Fruit fly (Drosophila melanogaster): ENCODE data around the gene CG7916.

The CG7916 gene

DNA sequence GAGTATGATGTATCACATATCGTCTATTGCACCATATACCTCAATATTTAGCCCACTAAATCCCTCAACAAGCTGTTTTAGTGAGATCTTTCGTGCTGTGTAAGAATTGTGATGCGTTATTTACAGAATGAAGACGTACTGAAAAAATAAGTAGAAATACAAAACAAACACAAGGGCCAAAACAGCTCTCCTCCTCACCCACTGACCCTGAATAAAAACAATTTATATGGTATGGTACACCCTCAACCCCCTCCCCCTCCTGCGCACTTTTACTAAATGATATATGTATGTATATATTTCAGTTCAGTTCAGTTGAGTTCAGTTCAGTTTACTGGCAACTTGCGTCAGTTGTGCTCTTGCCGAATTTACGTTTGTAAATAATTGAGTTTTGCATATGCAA, 26.6 kb downstream of the CG7916 start:
- TF ChIP-seq CG15710 (tag; optimal IDR thresholded peaks at IDR 0.05) (no peak), CG9948 (tag; optimal IDR thresholded peaks at IDR 0.05) (no peak)

DNA sequence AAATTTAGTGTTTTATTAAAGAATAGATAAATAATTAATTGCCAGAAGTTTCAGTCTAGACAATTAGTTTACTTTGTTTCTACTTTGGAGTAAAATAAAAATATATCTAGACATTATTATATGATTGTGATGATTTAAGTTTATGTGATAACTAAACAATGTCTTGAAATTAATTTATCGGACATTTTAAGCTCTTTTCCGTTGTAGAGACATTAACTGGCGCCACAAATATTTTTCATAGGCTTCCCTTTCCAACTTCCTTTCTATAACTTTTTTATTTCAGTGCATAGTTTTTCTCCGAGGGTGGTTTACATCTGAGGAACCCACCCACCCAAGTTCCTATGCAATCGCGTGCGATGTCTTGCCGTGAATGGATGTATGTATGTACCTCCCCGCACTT, 30.1 kb downstream of the CG7916 start:
- TF ChIP-seq CG10348 (GFP tag; IDR thresholded peaks at IDR 0.05), result no peak
- TF ChIP-seq CG14655 (GFP tag; optimal IDR thresholded peaks at IDR 0.05), result no peak
- no peak for TF ChIP-seq CG9948 (tag; optimal IDR thresholded peaks at IDR 0.05)
- TF ChIP-seq gl (tag; optimal IDR thresholded peaks at IDR 0.05), result no peak
- TF ChIP-seq CG34367 (tag; optimal IDR thresholded peaks at IDR 0.05), result no peak

DNA sequence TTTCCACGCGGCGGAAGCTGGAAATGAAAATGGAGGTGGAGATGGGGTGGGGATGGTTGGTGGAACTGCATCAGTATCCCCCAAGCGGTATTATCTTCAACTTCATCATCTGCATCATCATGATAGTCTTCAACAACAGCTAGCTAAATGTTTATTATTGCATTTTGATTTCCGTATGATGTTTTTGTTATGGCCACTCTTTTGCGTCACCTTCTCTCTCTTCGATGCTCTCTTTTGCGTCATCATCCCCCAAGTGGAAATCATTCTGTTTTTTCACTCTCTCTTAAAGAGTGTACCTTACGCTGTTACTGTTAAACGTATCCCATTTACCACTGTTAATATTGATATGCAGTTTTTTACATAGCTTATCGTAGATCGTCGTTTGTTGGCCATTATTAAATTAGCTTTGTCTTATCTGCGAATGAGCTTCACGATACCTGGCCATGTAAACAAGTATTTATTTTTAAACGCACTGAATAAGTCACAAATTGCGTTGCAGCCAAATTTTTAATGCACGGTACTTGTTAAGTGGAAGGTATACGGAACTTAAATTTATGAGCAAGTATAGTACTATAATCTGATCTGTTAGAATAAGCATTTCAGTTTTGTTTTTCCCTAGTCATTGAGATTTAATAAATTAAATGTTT, 31.5 kb downstream of the CG7916 start:
- TF ChIP-seq CG15710 (tag; optimal IDR thresholded peaks at IDR 0.05) (no peak), CG32121 (GFP tag; IDR thresholded peaks at IDR 0.05) (no peak), CG4496 (GFP tag; IDR thresholded peaks at IDR 0.05) (no peak), CG10348 (GFP tag; IDR thresholded peaks at IDR 0.05) (no peak), Pif1A (GFP tag; optimal IDR thresholded peaks at IDR 0.05) (no peak), CG8301 (tag; optimal IDR thresholded peaks at IDR 0.05) (no peak), Pif1B (GFP tag; optimal IDR thresholded peaks at IDR 0.05) (no peak), fd96Ca (GFP tag; IDR thresholded peaks at IDR 0.05) (no peak), Snoo (tag; optimal IDR thresholded peaks at IDR 0.05) (no peak)

DNA sequence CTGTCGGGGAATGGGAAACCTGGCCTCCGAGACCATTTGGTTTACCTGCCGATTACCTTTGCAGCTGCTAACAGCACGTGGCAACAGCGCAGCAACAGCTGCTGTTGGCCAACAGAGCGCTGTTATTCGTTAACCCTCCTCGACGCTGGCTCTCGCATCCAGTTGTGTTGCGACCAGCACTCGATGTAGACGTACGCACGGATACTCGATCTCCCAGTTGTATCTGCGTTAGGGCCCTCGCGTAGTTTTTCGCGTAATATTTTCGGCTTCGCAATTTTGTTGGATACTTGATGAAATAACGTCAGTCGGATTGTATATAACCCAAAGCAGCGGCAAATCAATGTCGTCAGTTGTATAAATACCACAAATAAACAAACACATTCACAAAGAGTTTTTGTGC, 32.2 kb downstream of the CG7916 start:
- TF ChIP-seq gl (tag; optimal IDR thresholded peaks at IDR 0.05) (no peak), CG9948 (tag; optimal IDR thresholded peaks at IDR 0.05) (no peak), CG4496 (GFP tag; IDR thresholded peaks at IDR 0.05) (peak; percentile 72), Snoo (tag; optimal IDR thresholded peaks at IDR 0.05) (peak; percentile 0), CG34367 (tag; optimal IDR thresholded peaks at IDR 0.05) (no peak), D1 (tag; optimal IDR thresholded peaks at IDR 0.05) (peak; percentile 15), CG8159 (tag; optimal IDR thresholded peaks at IDR 0.05) (no peak), EcR (GFP tag; optimal IDR thresholded peaks at IDR 0.05) (peak; percentile 25), CG17806 (tag; optimal IDR thresholded peaks at IDR 0.05) (no peak), CG10348 (GFP tag; IDR thresholded peaks at IDR 0.05) (no peak), fd96Ca (GFP tag; IDR thresholded peaks at IDR 0.05) (peak; percentile 13; the same call in 1 of the 3 replicates), Pif1A (GFP tag; optimal IDR thresholded peaks at IDR 0.05) (no peak), CG32121 (GFP tag; IDR thresholded peaks at IDR 0.05) (no peak; the same call in 1 of the 2 replicates), Ets98B (GFP tag; IDR thresholded peaks at IDR 0.05) (peak; percentile 52)

DNA sequence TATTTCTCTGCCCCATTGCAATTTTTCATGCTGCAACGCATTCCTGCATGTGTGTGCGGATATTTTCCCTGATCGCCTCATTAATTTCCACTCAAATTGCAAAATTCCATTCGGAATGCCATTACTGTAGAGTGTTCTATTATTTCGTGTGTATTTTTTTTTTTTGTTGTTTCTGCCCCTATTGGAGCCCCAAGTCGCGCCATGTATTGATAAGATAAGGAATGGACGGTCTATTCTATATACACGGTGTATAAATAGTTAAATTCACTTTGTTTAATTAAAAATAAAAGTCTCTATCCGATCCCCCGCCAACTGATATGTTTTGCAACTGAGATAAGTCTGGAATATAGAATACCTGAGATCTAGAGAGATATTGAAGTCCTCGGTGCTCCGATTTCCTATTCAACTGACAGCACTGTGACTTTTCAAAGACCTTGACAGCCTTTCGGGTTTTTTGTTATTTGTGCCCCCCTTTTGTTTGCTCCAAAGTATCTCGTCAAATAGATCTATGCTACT, 34.9 kb downstream of the CG7916 start:
- no peak for TF ChIP-seq D1 (tag; optimal IDR thresholded peaks at IDR 0.05)
- TF ChIP-seq fd96Ca (GFP tag; IDR thresholded peaks at IDR 0.05), result 0 out of 3 replicates have a peak, but pooled peaks have one; percentile 33

DNA sequence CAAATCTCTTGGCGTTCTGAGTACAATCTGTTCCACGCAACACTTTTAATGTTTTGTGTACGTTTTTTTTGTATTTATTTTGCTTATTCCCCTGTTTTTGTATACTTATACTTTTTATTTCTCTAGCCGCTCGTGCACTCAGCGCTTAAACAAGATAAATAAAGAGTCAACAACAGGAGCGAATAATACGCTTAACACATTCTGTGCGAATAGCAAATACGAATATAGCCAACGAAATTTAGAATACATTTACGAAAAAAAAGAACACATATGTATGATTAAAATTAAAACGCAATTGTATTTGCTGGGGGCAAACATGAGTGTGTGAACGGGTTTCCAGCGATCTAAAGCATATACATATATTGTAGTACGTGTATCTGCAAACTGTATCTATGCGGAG, 35.4 kb downstream of the CG7916 start:
- TF ChIP-seq Ets98B (GFP tag; IDR thresholded peaks at IDR 0.05) (no peak), Pif1A (GFP tag; optimal IDR thresholded peaks at IDR 0.05) (peak; percentile 0)

DNA sequence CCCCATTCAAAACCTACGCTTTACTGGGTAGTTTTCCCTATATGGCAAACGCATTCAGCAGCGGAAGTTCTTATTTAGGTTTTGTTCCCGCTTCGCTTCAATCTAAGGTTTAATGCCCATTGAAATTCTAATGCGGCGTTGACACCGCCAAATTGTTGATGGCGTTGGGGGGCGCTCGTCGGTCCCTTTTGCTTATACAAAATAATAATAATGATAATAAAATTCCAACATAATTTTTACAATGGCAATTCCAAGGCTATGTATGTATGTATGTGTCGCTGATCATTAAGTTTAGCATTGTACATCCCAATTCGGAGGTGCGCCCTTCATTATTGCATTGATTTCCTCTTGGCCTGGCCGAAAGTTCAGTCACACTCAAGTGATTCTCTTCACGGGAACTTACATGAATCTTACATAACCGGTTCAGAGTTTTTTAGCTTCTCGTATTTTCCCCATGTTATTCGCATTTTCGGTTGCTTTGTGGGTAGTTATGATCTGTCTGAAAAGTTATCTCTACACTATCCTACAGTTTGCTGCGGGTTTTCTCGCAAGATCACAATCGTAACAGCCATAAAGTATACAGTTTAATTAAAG, 37.6 kb downstream of the CG7916 start:
- TF ChIP-seq CG17806 (tag; optimal IDR thresholded peaks at IDR 0.05) (no peak), CG34367 (tag; optimal IDR thresholded peaks at IDR 0.05) (no peak), EcR (GFP tag; optimal IDR thresholded peaks at IDR 0.05) (peak; percentile 55), gl (tag; optimal IDR thresholded peaks at IDR 0.05) (no peak)

DNA sequence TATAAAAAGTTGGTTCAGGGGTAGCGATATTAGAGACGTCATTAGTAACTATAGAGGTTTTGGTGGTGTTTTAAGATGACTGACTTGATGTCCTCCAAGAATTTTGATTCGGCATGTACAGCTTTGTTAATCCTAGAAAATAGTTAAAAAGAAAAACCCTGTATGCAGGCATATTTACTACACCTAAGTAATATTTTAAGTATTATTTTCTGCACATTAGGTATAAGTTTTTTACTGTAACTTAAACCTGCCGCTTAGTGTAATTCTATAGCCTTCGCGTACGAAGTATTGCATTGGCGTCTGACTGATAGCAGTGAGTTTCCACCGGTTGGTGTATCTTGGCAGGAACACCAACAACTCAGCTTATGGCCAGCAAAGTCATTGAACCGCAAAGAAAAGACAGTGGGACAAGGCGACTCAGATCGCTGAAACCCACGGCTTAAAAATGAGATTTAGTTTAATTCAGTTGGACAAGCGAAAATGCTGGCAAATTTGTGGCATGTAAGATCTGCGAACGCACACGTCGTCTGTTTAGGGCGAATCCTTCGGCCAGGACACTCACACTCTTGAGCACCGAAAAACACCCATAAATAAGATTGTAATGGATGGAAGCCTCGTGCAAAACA, 38.2 kb downstream of the CG7916 start:
- TF ChIP-seq gl (tag; optimal IDR thresholded peaks at IDR 0.05) (no peak), rn (GFP tag; IDR thresholded peaks at IDR 0.05) (no peak), CG13204 (GFP tag; optimal IDR thresholded peaks at IDR 0.05) (no peak), CG8159 (tag; optimal IDR thresholded peaks at IDR 0.05) (peak; percentile 63), CG15710 (tag; optimal IDR thresholded peaks at IDR 0.05) (peak; percentile 20), CG34367 (tag; optimal IDR thresholded peaks at IDR 0.05) (no peak), D1 (tag; optimal IDR thresholded peaks at IDR 0.05) (no peak), CG12605 (GFP tag; IDR thresholded peaks at IDR 0.05) (no peak), CG9948 (tag; optimal IDR thresholded peaks at IDR 0.05) (no peak), CG10348 (GFP tag; IDR thresholded peaks at IDR 0.05) (no peak), fd96Ca (GFP tag; IDR thresholded peaks at IDR 0.05) (no peak), CG14655 (GFP tag; optimal IDR thresholded peaks at IDR 0.05) (peak; percentile 51), Pif1B (GFP tag; optimal IDR thresholded peaks at IDR 0.05) (peak; percentile 18), CG8301 (tag; optimal IDR thresholded peaks at IDR 0.05) (peak; percentile 34), Snoo (tag; optimal IDR thresholded peaks at IDR 0.05) (peak; percentile 49), CG17806 (tag; optimal IDR thresholded peaks at IDR 0.05) (peak; percentile 24), CG4496 (GFP tag; IDR thresholded peaks at IDR 0.05) (0 out of 3 replicates have a peak, but pooled peaks have one; percentile 51), Pif1A (GFP tag; optimal IDR thresholded peaks at IDR 0.05) (no peak), Ets98B (GFP tag; IDR thresholded peaks at IDR 0.05) (no peak), EcR (GFP tag; optimal IDR thresholded peaks at IDR 0.05) (peak; percentile 83), CG32121 (GFP tag; IDR thresholded peaks at IDR 0.05) (no peak)

Data from whole organism, pupa.